Fruit fly (Drosophila melanogaster): ENCODE results near the gene Galk.

The Galk gene

DNA sequence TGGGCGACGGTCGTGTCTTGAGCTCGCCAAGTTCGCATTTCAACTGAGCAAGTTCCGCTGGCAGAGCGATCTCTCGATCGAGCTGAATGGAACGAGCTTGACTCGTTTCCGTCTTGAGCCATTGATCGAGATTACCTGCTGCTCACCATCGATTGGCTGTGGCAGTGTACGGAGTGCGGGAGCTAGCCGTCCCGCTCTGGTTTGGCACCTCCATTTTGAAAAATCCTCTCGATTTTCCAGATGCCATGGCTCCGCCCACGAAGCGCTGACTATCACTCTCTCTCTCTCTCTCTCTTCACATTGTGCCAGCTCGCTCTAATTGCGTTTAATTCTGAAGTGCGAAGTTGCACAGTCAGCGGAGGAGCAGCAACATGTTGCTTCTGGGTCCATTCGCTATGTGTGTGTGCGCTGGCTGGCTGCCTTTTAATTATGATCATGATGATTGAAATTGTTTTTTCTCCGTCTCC lies 33.3 kb upstream of the Galk start, which contains the start of gene Doc2 (continued):
- TF ChIP-seq Deaf1 (tag; optimal IDR thresholded peaks at IDR 0.05) = peak; percentile 33
- no peak; the same call in 1 of the 2 replicates for TF ChIP-seq CG13287 (GFP tag; IDR thresholded peaks at IDR 0.05; ENCODE audit: partially characterized antibody)
- no peak for TF ChIP-seq CG8765 (GFP tag; IDR thresholded peaks at IDR 0.05)
- no peak for TF ChIP-seq CG10979 (tag; optimal IDR thresholded peaks at IDR 0.05)
- TF ChIP-seq pho (GFP tag; optimal IDR thresholded peaks at IDR 0.05) = no peak
- no peak for TF ChIP-seq ewg (GFP tag; optimal IDR thresholded peaks at IDR 0.05)
- peak; percentile 71; the same call in 2 of the 4 replicates for TF ChIP-seq chinmo (GFP tag; IDR thresholded peaks at IDR 0.05; ENCODE audit: partially characterized antibody)
- no peak for TF ChIP-seq CG2889 (GFP tag; IDR thresholded peaks at IDR 0.05)
- TF ChIP-seq tup (GFP tag; optimal IDR thresholded peaks at IDR 0.05) = no peak
- no peak for TF ChIP-seq eyg (GFP tag; optimal IDR thresholded peaks at IDR 0.05)
- no peak for TF ChIP-seq tin (GFP tag; optimal IDR thresholded peaks at IDR 0.05)
- no peak for TF ChIP-seq HmgZ (tag; optimal IDR thresholded peaks at IDR 0.05)
- TF ChIP-seq CG1233 (GFP tag; optimal IDR thresholded peaks at IDR 0.05) = no peak
- no peak for TF ChIP-seq jigr1 (GFP tag; IDR thresholded peaks at IDR 0.05)
- no peak for TF ChIP-seq MESR4 (GFP tag; optimal IDR thresholded peaks at IDR 0.05)
- TF ChIP-seq CG17829 (tag; optimal IDR thresholded peaks at IDR 0.05) = peak; percentile 30
- TF ChIP-seq CG7745 (tag; optimal IDR thresholded peaks at IDR 0.05) = no peak
- TF ChIP-seq Xbp1 (GFP tag; optimal IDR thresholded peaks at IDR 0.05) = no peak
- TF ChIP-seq CG9932 (GFP tag; IDR thresholded peaks at IDR 0.05) = no peak
- TF ChIP-seq disco-r (GFP tag; optimal IDR thresholded peaks at IDR 0.05) = no peak
- TF ChIP-seq cg (GFP tag; optimal IDR thresholded peaks at IDR 0.05) = peak; percentile 44
- no peak for TF ChIP-seq gsb-n (tag; optimal IDR thresholded peaks at IDR 0.05)
- no peak for TF ChIP-seq Lhr (GFP tag; optimal IDR thresholded peaks at IDR 0.05)
- TF ChIP-seq bbx (GFP tag; IDR thresholded peaks at IDR 0.05; ENCODE audit: partially characterized antibody) = peak; percentile 44
- TF ChIP-seq dpn (GFP tag; optimal IDR thresholded peaks at IDR 0.05) = no peak
- TF ChIP-seq luna (GFP tag; optimal IDR thresholded peaks at IDR 0.05) = no peak
- TF ChIP-seq CG9215 (GFP tag; IDR thresholded peaks at IDR 0.05) = no peak
- TF ChIP-seq Dref (GFP tag; IDR thresholded peaks at IDR 0.05) = no peak
- no peak for TF ChIP-seq CG5245 (GFP tag; optimal IDR thresholded peaks at IDR 0.05)
- TF ChIP-seq ken (GFP tag; IDR thresholded peaks at IDR 0.05) = no peak
- no peak for TF ChIP-seq hkb (optimal IDR thresholded peaks at IDR 0.05)
- no peak for TF ChIP-seq hkb (GFP tag; IDR thresholded peaks at IDR 0.05)
- TF ChIP-seq otp (GFP tag; IDR thresholded peaks at IDR 0.05) = no peak
- no peak for TF ChIP-seq tio (GFP tag; optimal IDR thresholded peaks at IDR 0.05)
- no peak for TF ChIP-seq Jarid2 (GFP tag; optimal IDR thresholded peaks at IDR 0.05)
- peak; percentile 49; the same call in 1 of the 2 replicates for TF ChIP-seq chm (GFP tag; IDR thresholded peaks at IDR 0.05)
- TF ChIP-seq CG3281 (GFP tag; optimal IDR thresholded peaks at IDR 0.05) = no peak

DNA sequence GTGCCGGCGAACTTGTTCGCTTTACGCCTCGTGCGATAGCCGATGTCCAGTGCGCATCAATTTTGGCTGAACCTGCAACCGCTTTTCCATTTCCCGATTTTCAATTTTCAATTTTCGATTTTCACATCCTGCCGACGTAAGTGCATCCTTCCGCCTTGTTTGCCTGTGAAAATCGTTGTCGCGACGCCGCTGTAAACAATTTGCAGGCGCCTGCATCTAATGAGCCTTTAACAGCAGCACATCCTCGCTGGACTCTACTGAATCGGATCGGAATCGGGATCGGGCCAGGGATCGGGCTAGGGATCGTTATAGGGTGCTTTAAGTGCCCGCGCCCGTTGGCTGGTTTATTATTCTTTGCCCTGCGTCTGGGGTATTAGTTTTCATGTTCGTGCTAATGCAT lies 31.5 kb upstream of the Galk start:
- TF ChIP-seq Doc3 (GFP tag; IDR thresholded peaks at IDR 0.05; ENCODE audit: partially characterized antibody) (no peak), CG3726 (GFP tag; IDR thresholded peaks at IDR 0.05) (no peak), CG11085 (GFP tag; IDR thresholded peaks at IDR 0.05) (no peak), Lim3 (GFP tag; IDR thresholded peaks at IDR 0.05) (no peak), CG9817 (tag; optimal IDR thresholded peaks at IDR 0.05) (no peak), CG17568 (GFP tag; optimal IDR thresholded peaks at IDR 0.05) (no peak), Chrac-16 (GFP tag; optimal IDR thresholded peaks at IDR 0.05) (no peak), z (GFP tag; IDR thresholded peaks at IDR 0.05) (no peak), jumu (GFP tag; optimal IDR thresholded peaks at IDR 0.05) (no peak), tll (GFP tag; optimal IDR thresholded peaks at IDR 0.05) (peak in 1 of 2 experiments; percentile 15), CG15479 (GFP tag; optimal IDR thresholded peaks at IDR 0.05) (peak; percentile 43), Jarid2 (GFP tag; optimal IDR thresholded peaks at IDR 0.05) (no peak), jigr1 (GFP tag; IDR thresholded peaks at IDR 0.05) (no peak), zen (tag; optimal IDR thresholded peaks at IDR 0.05) (peak; percentile 96), trh (GFP tag; optimal IDR thresholded peaks at IDR 0.05) (no peak), emc (GFP tag; optimal IDR thresholded peaks at IDR 0.05) (no peak), CG6791 (GFP tag; IDR thresholded peaks at IDR 0.05; ENCODE audit: partially characterized antibody) (no peak), az2 (GFP tag; optimal IDR thresholded peaks at IDR 0.05) (no peak)
